Fruit fly (Drosophila melanogaster) whole organism, embryonic: ENCODE measurements around the gene COX7B.

ENCODE experiments used
- CG7987 ChIP-seq: fragments of 200-800 bp; sonication (Bioruptor generic); optimal IDR thresholded peaks from 2 replicates; lab custom pipeline; 2018; ENCODE audit warnings: missing biosample characterization, mild to moderate bottlenecking, missing genetic modification characterization, moderate library complexity
- Xrp1 ChIP-seq: fragments of 200-800 bp; sonication (Bioruptor generic); IDR thresholded peaks from 2 replicates; pipeline ENCODE4 v1.3.6; 2022; ENCODE audit warnings: missing biosample characterization, missing genetic modification characterization
- phol ChIP-seq: fragments of 200-800 bp; sonication (Bioruptor generic); optimal IDR thresholded peaks from 3 replicates; lab custom pipeline; 2018; ENCODE audit warnings: missing biosample characterization, mild to moderate bottlenecking, missing genetic modification characterization, moderate library complexity

- no peak for TF ChIP-seq phol (tag; lab: Kevin White, UChicago)
- TF ChIP-seq Xrp1 (GFP tag; lab: Robert Waterston, UW), result no peak
- no peak for TF ChIP-seq CG7987 (GFP tag; lab: Kevin White, UChicago)
Measured at dm6 chr3L:17394435-17395017, 30.8 kb upstream of the COX7B start.
